Worm (Caenorhabditis elegans) whole organism, L3 larva: Measurements from ENCODE around the gene clp-6.

Source experiments
- R02D3.7 ChIP-seq: fragments of 150-350 bp; optimal IDR thresholded peaks from 2 replicates; lab custom pipeline; 2014; ENCODE audit warnings: missing biosample characterization, missing genetic modification characterization
- ZK546.5 ChIP-seq: sonication (generic microtip); optimal IDR thresholded peaks from 2 replicates; lab custom pipeline; 2017; ENCODE audit warnings: missing biosample characterization, missing genetic modification characterization
- aly-2 ChIP-seq: fragments of 150-350 bp; optimal IDR thresholded peaks from 2 replicates; lab custom pipeline; 2014; ENCODE audit warnings: missing biosample characterization, missing genetic modification characterization
- ceh-28 ChIP-seq: fragments of 150-350 bp; optimal IDR thresholded peaks from 2 replicates; lab custom pipeline; 2014; ENCODE audit warnings: missing biosample characterization, missing genetic modification reagents, missing genetic modification characterization
- ceh-82 ChIP-seq: fragments of 150-350 bp; optimal IDR thresholded peaks from 2 replicates; lab custom pipeline; 2014; ENCODE audit warnings: missing biosample characterization, missing genetic modification characterization
- daf-12 ChIP-seq: fragments of 150-350 bp; optimal IDR thresholded peaks from 2 replicates; lab custom pipeline; 2014; ENCODE audit warnings: missing biosample characterization, missing genetic modification reagents, missing genetic modification characterization
- egl-27 ChIP-seq: sonication (generic microtip); optimal IDR thresholded peaks from 4 replicates; lab custom pipeline; 2017; ENCODE audit warnings: missing biosample characterization, missing genetic modification reagents, missing genetic modification characterization
- egl-5 ChIP-seq: fragments of 150-350 bp; optimal IDR thresholded peaks from 2 replicates; lab custom pipeline; 2017; ENCODE audit warnings: missing biosample characterization, missing genetic modification reagents, missing genetic modification characterization, inconsistent platforms
- elt-1 ChIP-seq: fragments of 150-350 bp; optimal IDR thresholded peaks from 2 replicates; lab custom pipeline; 2014; ENCODE audit warnings: missing biosample characterization, missing genetic modification characterization
- elt-2 ChIP-seq: sonication (generic microtip); optimal IDR thresholded peaks from 2 replicates; lab custom pipeline; 2016; ENCODE audit warnings: missing genetic modification reagents, mild to moderate bottlenecking, missing genetic modification characterization, missing compliant biosample characterization
- elt-3 ChIP-seq, 3 experiments: fragments of 150-350 bp in 1 of 3; sonication (generic microtip) in 2 of 3; optimal IDR thresholded peaks; 2 replicates in 2 of 3; 4 replicates in 1 of 3; lab custom pipeline; 2014 to 2017; ENCODE audit warnings: missing biosample characterization in 3 of 3, missing genetic modification characterization in 3 of 3
- eor-1 ChIP-seq, 2 experiments: fragments of 150-350 bp; optimal IDR thresholded peaks; 2 replicates each; lab custom pipeline; 2014 to 2018; ENCODE audit warnings: missing biosample characterization in 2 of 2, missing genetic modification characterization in 2 of 2
- fkh-10 ChIP-seq: sonication (generic microtip); optimal IDR thresholded peaks from 2 replicates; lab custom pipeline; 2017; ENCODE audit warnings: missing biosample characterization, missing genetic modification reagents, missing genetic modification characterization
- fkh-2 ChIP-seq: fragments of 150-350 bp; optimal IDR thresholded peaks from 2 replicates; lab custom pipeline; 2014; ENCODE audit warnings: missing biosample characterization, missing genetic modification reagents, missing genetic modification characterization
- fos-1 ChIP-seq: fragments of 150-350 bp; optimal IDR thresholded peaks from 2 replicates; lab custom pipeline; 2014; ENCODE audit warnings: missing biosample characterization, missing genetic modification characterization
- jun-1 ChIP-seq: fragments of 150-350 bp; optimal IDR thresholded peaks from 2 replicates; lab custom pipeline; 2014; ENCODE audit warnings: missing biosample characterization, missing genetic modification reagents, missing genetic modification characterization
- lin-15B ChIP-seq: fragments of 150-350 bp; optimal IDR thresholded peaks from 2 replicates; lab custom pipeline; 2014; ENCODE audit warnings: missing biosample characterization, missing genetic modification characterization
- lsy-12 ChIP-seq: sonication (generic microtip); optimal IDR thresholded peaks from 2 replicates; lab custom pipeline; 2016; ENCODE audit warnings: mild to moderate bottlenecking, missing genetic modification characterization, missing compliant biosample characterization
- mdl-1 ChIP-seq: fragments of 150-350 bp; optimal IDR thresholded peaks from 2 replicates; lab custom pipeline; 2014; ENCODE audit warnings: missing biosample characterization, missing genetic modification characterization
- mml-1 ChIP-seq: fragments of 150-350 bp; sonication (generic microtip); optimal IDR thresholded peaks from 3 replicates; lab custom pipeline; 2014; ENCODE audit warnings: missing biosample characterization, missing genetic modification characterization
- nhr-12 ChIP-seq: fragments of 150-350 bp; optimal IDR thresholded peaks from 2 replicates; lab custom pipeline; 2014; ENCODE audit warnings: missing biosample characterization, missing genetic modification characterization
- nhr-23 ChIP-seq: fragments of 150-350 bp; optimal IDR thresholded peaks from 2 replicates; lab custom pipeline; 2014; ENCODE audit warnings: missing biosample characterization, missing genetic modification reagents, missing genetic modification characterization
- nhr-25 ChIP-seq: sonication (generic microtip); optimal IDR thresholded peaks from 2 replicates; lab custom pipeline; 2017; ENCODE audit warnings: missing biosample characterization, missing genetic modification characterization
- nhr-43 ChIP-seq: sonication (generic microtip); optimal IDR thresholded peaks from 2 replicates; lab custom pipeline; 2016; ENCODE audit warnings: mild to moderate bottlenecking, missing genetic modification characterization, missing compliant biosample characterization; ENCODE audit not compliant: poor library complexity, severe bottlenecking
- nhr-76 ChIP-seq: fragments of 150-350 bp; sonication (generic microtip); optimal IDR thresholded peaks from 5 replicates; lab custom pipeline; 2014; ENCODE audit warnings: missing biosample characterization, missing genetic modification characterization
- nhr-77 ChIP-seq: fragments of 150-350 bp; optimal IDR thresholded peaks from 2 replicates; lab custom pipeline; 2014; ENCODE audit warnings: missing biosample characterization, missing genetic modification characterization
- pqm-1 ChIP-seq: fragments of 150-350 bp; optimal IDR thresholded peaks from 2 replicates; lab custom pipeline; 2017; ENCODE audit warnings: missing biosample characterization, missing genetic modification characterization, inconsistent platforms
- sea-2 ChIP-seq: fragments of 150-350 bp; sonication (generic microtip); optimal IDR thresholded peaks from 4 replicates; lab custom pipeline; 2014; ENCODE audit warnings: missing biosample characterization, missing genetic modification reagents, missing genetic modification characterization
- skn-1 ChIP-seq: fragments of 150-350 bp; optimal IDR thresholded peaks from 2 replicates; lab custom pipeline; 2014; ENCODE audit warnings: missing biosample characterization, missing genetic modification characterization
- tbx-2 ChIP-seq: sonication (generic microtip); optimal IDR thresholded peaks from 2 replicates; lab custom pipeline; 2016; ENCODE audit warnings: mild to moderate bottlenecking, missing genetic modification characterization, missing compliant biosample characterization
- unc-39 ChIP-seq: sonication (generic microtip); optimal IDR thresholded peaks from 4 replicates; lab custom pipeline; 2017; ENCODE audit warnings: missing biosample characterization, missing genetic modification characterization
- unc-62 ChIP-seq: fragments of 150-350 bp; sonication (generic microtip); optimal IDR thresholded peaks from 4 replicates; lab custom pipeline; 2014; ENCODE audit warnings: missing biosample characterization, missing genetic modification reagents, missing genetic modification characterization
- zag-1 ChIP-seq: fragments of 150-350 bp; optimal IDR thresholded peaks from 2 replicates; lab custom pipeline; 2014; ENCODE audit warnings: missing biosample characterization, missing genetic modification characterization
- ztf-11 ChIP-seq: fragments of 150-350 bp; optimal IDR thresholded peaks from 2 replicates; lab custom pipeline; 2014; ENCODE audit warnings: missing biosample characterization, missing genetic modification characterization
- ztf-4 ChIP-seq: fragments of 150-350 bp; optimal IDR thresholded peaks from 2 replicates; lab custom pipeline; 2014; ENCODE audit warnings: missing biosample characterization, missing genetic modification characterization

The clp-6 gene

DNA sequence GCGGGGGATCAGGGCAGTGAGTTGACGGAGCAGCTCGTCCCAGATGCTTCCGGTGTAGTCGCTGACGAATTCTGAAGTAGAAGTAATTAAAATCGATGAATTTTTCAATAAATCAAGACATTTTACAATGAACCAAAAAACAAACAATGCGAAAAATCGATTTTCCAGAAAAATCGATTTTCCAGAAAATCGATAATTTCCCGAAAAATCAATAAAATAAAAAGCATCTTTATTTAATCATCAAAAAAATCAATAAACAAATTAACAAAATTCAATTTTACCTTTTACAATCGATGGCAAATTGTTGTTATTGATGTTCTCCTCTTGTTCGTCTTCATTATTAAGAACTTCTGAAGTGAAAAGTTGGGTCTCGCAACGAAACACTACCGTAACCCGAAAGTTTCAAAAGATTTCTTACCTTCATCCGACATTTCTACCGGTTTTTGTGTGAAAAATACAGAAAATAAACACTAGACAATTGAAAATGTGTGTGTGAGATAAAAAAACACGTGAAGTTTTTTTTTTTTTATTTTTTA lies at the start of gene clp-6:
Gene clp-6, minus strand, starts transcription at position 486 of the 536 bp plus-strand sequence.
- TF ChIP-seq fkh-2 (tag; lab: Kevin White, UChicago) = no peak
- no peak for TF ChIP-seq pqm-1 (tag; lab: Kevin White, UChicago)
- TF ChIP-seq ceh-28 (tag; lab: Kevin White, UChicago) = peak; percentile 93

DNA sequence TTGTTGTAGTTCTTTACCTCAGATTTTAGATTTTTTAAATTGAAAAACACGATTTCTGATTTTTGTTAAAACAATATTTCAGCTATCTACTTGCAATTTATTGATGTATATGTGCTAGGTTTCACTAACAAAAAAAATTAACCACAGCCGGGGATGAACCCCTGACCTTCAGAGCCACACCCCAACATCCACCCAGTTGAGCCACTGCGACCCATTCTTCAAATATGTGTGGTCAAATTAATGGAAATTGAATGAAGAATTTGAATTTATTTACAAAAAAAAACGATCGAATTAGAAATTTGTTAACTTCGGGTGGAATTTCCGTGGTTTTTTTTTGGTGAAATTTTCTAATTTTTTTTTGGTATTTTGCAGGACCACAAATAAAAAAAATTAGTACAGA lies 43.8 kb upstream of the clp-6 start:
- no peak for TF ChIP-seq elt-1 (tag; lab: Kevin White, UChicago)
- TF ChIP-seq fkh-10 (GFP tag; lab: Kevin White, UChicago) = no peak
- no peak for TF ChIP-seq nhr-12 (tag; lab: Kevin White, UChicago)
- no peak for TF ChIP-seq ztf-4 (tag; lab: Kevin White, UChicago)
- TF ChIP-seq elt-3 (tag; optimal IDR thresholded peaks at IDR 0.05; lab: Kevin White, UChicago) = no peak
- TF ChIP-seq nhr-43 (tag; lab: Kevin White, UChicago) = no peak
- TF ChIP-seq nhr-25 (tag; lab: Kevin White, UChicago) = no peak
- TF ChIP-seq ceh-28 (tag; lab: Kevin White, UChicago) = no peak
- TF ChIP-seq mdl-1 (tag; lab: Kevin White, UChicago) = no peak
- no peak for TF ChIP-seq aly-2 (tag; lab: Kevin White, UChicago)
- TF ChIP-seq nhr-23 (tag; lab: Kevin White, UChicago) = no peak
- TF ChIP-seq ZK546.5 (tag; lab: Kevin White, UChicago) = no peak

DNA sequence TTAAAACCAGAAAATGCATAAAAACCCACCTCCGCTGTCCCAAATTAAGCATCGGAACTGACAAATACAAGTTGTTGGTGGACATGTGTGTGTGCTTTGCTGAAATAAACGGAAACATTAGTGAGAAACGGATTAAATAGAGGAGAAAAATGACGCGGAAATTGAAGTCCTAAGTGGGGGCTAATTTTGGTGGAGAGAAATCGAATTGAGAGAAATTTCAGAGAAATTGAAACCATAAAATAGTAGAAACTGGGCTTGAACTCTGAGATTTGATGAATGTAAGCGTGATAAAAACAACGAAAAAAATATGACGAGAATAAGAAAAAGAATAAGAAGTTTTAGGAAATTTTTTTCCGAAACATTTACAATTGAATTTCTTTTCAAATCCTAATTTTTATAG lies 40.2 kb upstream of the clp-6 start, which contains the start of gene Y77E11A.12:
Gene Y77E11A.12, minus strand, starts transcription at position 101 of the 400 bp plus-strand sequence.
- no peak for TF ChIP-seq fkh-2 (tag; lab: Kevin White, UChicago)
- no peak for TF ChIP-seq lin-15B
- TF ChIP-seq unc-62 (GFP tag; lab: Kevin White, UChicago) = no peak
- no peak for TF ChIP-seq nhr-25 (tag; lab: Kevin White, UChicago)
- no peak for TF ChIP-seq unc-39
- no peak for TF ChIP-seq egl-5 (tag; lab: Kevin White, UChicago)
- no peak for TF ChIP-seq fos-1
- no peak for TF ChIP-seq ZK546.5 (tag; lab: Kevin White, UChicago)
- no peak for TF ChIP-seq nhr-76 (tag; lab: Kevin White, UChicago)
- no peak for TF ChIP-seq daf-12 (tag; lab: Kevin White, UChicago)
- no peak for TF ChIP-seq elt-2 (tag; lab: Kevin White, UChicago)
- TF ChIP-seq aly-2 (tag; lab: Kevin White, UChicago) = no peak
- TF ChIP-seq fkh-10 (GFP tag; lab: Kevin White, UChicago) = no peak
- no peak for TF ChIP-seq lsy-12 (tag; lab: Kevin White, UChicago)

DNA sequence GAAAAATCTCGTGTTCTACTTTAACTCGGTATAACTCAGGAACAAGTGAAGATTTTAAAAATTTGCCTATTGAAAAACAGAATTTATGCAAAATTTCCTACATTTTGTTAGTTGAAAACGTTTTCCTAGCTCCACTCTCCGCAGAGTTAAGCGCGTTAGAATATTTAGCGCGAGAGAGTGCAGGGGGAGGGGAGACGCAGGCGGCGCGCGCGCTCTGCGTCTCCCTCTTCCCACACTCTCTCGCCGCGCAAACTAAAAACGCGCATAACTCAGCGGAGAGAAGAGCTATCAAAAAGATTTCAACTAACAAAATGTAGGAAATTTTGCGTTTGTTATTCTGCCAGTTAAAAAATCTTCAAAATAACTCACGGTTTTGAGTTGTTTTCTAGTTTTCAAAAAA lies 37.3 kb upstream of the clp-6 start:
- TF ChIP-seq nhr-77 (no peak), egl-27 (no peak), mml-1 (tag; lab: Kevin White, UChicago) (no peak), nhr-23 (tag; lab: Kevin White, UChicago) (no peak), nhr-12 (tag; lab: Kevin White, UChicago) (no peak), tbx-2 (tag; lab: Kevin White, UChicago) (no peak)

DNA sequence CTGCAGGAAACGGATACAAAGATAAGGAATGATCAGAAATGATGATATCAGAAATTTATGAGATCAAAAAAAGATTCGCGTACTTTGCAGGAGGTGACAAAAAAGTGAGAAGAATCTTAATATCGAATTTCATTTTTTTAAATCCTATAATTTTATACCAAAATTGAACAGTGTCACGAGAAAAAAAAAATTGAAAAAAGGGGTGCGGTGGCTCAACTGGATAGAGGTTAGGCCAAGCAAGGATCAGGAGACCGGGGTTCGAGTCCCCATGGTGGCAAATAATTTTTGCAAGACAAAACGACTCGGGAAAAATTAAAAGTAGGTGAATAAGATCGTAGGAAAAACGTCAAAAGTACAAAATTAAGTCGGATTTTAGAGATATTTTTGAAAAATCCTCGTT lies 35.5 kb upstream of the clp-6 start:
- TF ChIP-seq jun-1 (tag; lab: Kevin White, UChicago) = no peak
- no peak for TF ChIP-seq R02D3.7 (tag; lab: Kevin White, UChicago)
- no peak for TF ChIP-seq daf-12 (tag; lab: Kevin White, UChicago)
- no peak for TF ChIP-seq egl-27
- no peak for TF ChIP-seq sea-2
- no peak for TF ChIP-seq nhr-77
- TF ChIP-seq fkh-10 (GFP tag; lab: Kevin White, UChicago) = no peak
- no peak for TF ChIP-seq nhr-23 (tag; lab: Kevin White, UChicago)
- no peak for TF ChIP-seq elt-1 (tag; lab: Kevin White, UChicago)
- no peak for TF ChIP-seq mml-1 (tag; lab: Kevin White, UChicago)
- TF ChIP-seq ztf-4 (tag; lab: Kevin White, UChicago) = no peak
- no peak for TF ChIP-seq ceh-82 (tag; lab: Kevin White, UChicago)
- TF ChIP-seq skn-1 (tag; lab: Kevin White, UChicago) = no peak
- TF ChIP-seq zag-1 (tag; lab: Kevin White, UChicago) = no peak
- TF ChIP-seq ztf-11 (tag; lab: Kevin White, UChicago) = no peak
- no peak for TF ChIP-seq eor-1 (tag; optimal IDR thresholded peaks at IDR 0.05; lab: Kevin White, UChicago)
- TF ChIP-seq elt-3 (tag; optimal IDR thresholded peaks at IDR 0.05; lab: Kevin White, UChicago) = no peak
